Fruit fly (Drosophila melanogaster) whole organism, embryonic: ENCODE data around the gene Ae2.

Experiments used
- Atf6 ChIP-seq: fragments of 200-800 bp; sonication (Bioruptor generic); IDR thresholded peaks from 2 replicates; pipeline ENCODE4 v1.3.6; 2022; ENCODE audit warnings: missing biosample characterization, missing genetic modification characterization
- B-H1 ChIP-seq: fragments of 200-800 bp; sonication (Bioruptor generic); IDR thresholded peaks from 3 replicates; pipeline ENCODE4 v1.3.6; 2022; ENCODE audit warnings: missing biosample characterization, missing genetic modification characterization
- Blimp-1 ChIP-seq: fragments of 200-800 bp; sonication (Bioruptor generic); optimal IDR thresholded peaks from 3 replicates; lab custom pipeline; 2018; ENCODE audit warnings: missing biosample characterization, missing genetic modification characterization, mild to moderate bottlenecking, moderate library complexity, missing genetic modification reagents
- CG10543 ChIP-seq: fragments of 200-800 bp; sonication (Bioruptor generic); optimal IDR thresholded peaks from 3 replicates; lab custom pipeline; 2017; ENCODE audit warnings: missing biosample characterization, mild to moderate bottlenecking, missing genetic modification characterization, moderate library complexity
- CG11456 ChIP-seq: fragments of 200-800 bp; sonication (Bioruptor generic); IDR thresholded peaks from 3 replicates; pipeline ENCODE4 v1.3.6; 2022; ENCODE audit warnings: missing biosample characterization, missing genetic modification characterization
- CG14667 ChIP-seq: fragments of 200-800 bp; sonication (Bioruptor generic); IDR thresholded peaks from 2 replicates; pipeline ENCODE4 v1.3.6; 2022; ENCODE audit warnings: missing biosample characterization, missing genetic modification characterization
- CG14710 ChIP-seq: fragments of 200-800 bp; sonication (Bioruptor generic); optimal IDR thresholded peaks from 3 replicates; lab custom pipeline; 2019; ENCODE audit warnings: missing biosample characterization, mild to moderate bottlenecking, missing genetic modification characterization, moderate library complexity
- CG16779 ChIP-seq: fragments of 200-800 bp; sonication (Bioruptor generic); IDR thresholded peaks from 2 replicates; pipeline ENCODE4 v1.3.6; 2022; ENCODE audit warnings: missing biosample characterization, missing genetic modification characterization
- CG31365 ChIP-seq: fragments of 200-800 bp; sonication (Bioruptor generic); optimal IDR thresholded peaks from 2 replicates; lab custom pipeline; 2018; ENCODE audit warnings: missing biosample characterization, mild to moderate bottlenecking, missing genetic modification characterization
- CG34224 ChIP-seq: fragments of 200-800 bp; sonication (Bioruptor generic); IDR thresholded peaks from 3 replicates; pipeline ENCODE4 v1.3.6; 2022; ENCODE audit warnings: missing biosample characterization, missing genetic modification characterization; ENCODE audit not compliant: partially characterized antibody
- CG34422 ChIP-seq: fragments of 200-800 bp; sonication (Bioruptor generic); IDR thresholded peaks from 3 replicates; pipeline ENCODE4 v1.3.6; 2022; ENCODE audit warnings: missing biosample characterization, missing genetic modification characterization
- CG3995 ChIP-seq: fragments of 200-800 bp; sonication (Bioruptor generic); optimal IDR thresholded peaks from 3 replicates; lab custom pipeline; 2016; ENCODE audit warnings: missing biosample characterization, missing genetic modification characterization
- CG4424 ChIP-seq: fragments of 200-800 bp; sonication (Bioruptor generic); optimal IDR thresholded peaks from 3 replicates; lab custom pipeline; 2016; ENCODE audit warnings: missing biosample characterization, missing genetic modification characterization
- CG4617 ChIP-seq: fragments of 200-800 bp; sonication (Bioruptor generic); optimal IDR thresholded peaks from 3 replicates; lab custom pipeline; 2016; ENCODE audit warnings: missing biosample characterization, missing genetic modification characterization, borderline replicate concordance
- CG7271 ChIP-seq: fragments of 200-800 bp; sonication (Bioruptor generic); optimal IDR thresholded peaks from 2 replicates; lab custom pipeline; 2018; ENCODE audit warnings: missing biosample characterization, mild to moderate bottlenecking, missing genetic modification characterization, moderate library complexity
- CG9797 ChIP-seq: fragments of 200-800 bp; sonication (Bioruptor generic); optimal IDR thresholded peaks from 3 replicates; lab custom pipeline; 2018; ENCODE audit warnings: missing biosample characterization, mild to moderate bottlenecking, missing genetic modification characterization
- CrebB ChIP-seq: fragments of 200-800 bp; sonication (Bioruptor generic); optimal IDR thresholded peaks from 3 replicates; lab custom pipeline; 2018; ENCODE audit warnings: missing biosample characterization, mild to moderate bottlenecking, missing genetic modification characterization
- D ChIP-seq, 2 experiments: fragments of 200-800 bp in 1 of 2; fragments of >200 bp in 1 of 2; sonication (Bioruptor generic) in 1 of 2; optimal IDR thresholded peaks; 2 replicates in 1 of 2; 3 replicates in 1 of 2; lab custom pipeline; 2017; ENCODE audit warnings: mild to moderate bottlenecking in 1 of 2, missing biosample characterization in 1 of 2, missing genetic modification characterization in 1 of 2, missing genetic modification reagents in 1 of 2
- Dbx ChIP-seq: fragments of 200-800 bp; sonication (Bioruptor generic); IDR thresholded peaks from 3 replicates; pipeline ENCODE4 v1.3.6; 2022; ENCODE audit warnings: missing biosample characterization, missing genetic modification characterization
- Fer2 ChIP-seq: fragments of 200-800 bp; sonication (Bioruptor generic); optimal IDR thresholded peaks from 2 replicates; lab custom pipeline; 2018; ENCODE audit warnings: missing biosample characterization, mild to moderate bottlenecking, missing genetic modification characterization, moderate library complexity
- Fer3 ChIP-seq: fragments of 200-800 bp; sonication (Bioruptor generic); optimal IDR thresholded peaks from 2 replicates; lab custom pipeline; 2018; ENCODE audit warnings: missing biosample characterization, mild to moderate bottlenecking, missing genetic modification characterization, moderate library complexity
- HLHmδ ChIP-seq: fragments of 200-800 bp; sonication (Bioruptor generic); optimal IDR thresholded peaks from 2 replicates; lab custom pipeline; 2018; ENCODE audit warnings: missing biosample characterization, mild to moderate bottlenecking, missing genetic modification characterization, moderate library complexity
- Jarid2 ChIP-seq: fragments of 200-800 bp; sonication (Bioruptor generic); optimal IDR thresholded peaks from 3 replicates; lab custom pipeline; 2017; ENCODE audit warnings: mild to moderate bottlenecking, missing biosample characterization, missing genetic modification reagents, missing genetic modification characterization
- Lpt ChIP-seq: fragments of >200 bp; optimal IDR thresholded peaks from 2 replicates; lab custom pipeline; 2018; ENCODE audit warnings: missing biosample characterization, missing genetic modification characterization
- MESR4 ChIP-seq: fragments of 200-800 bp; sonication (Bioruptor generic); optimal IDR thresholded peaks from 2 replicates; lab custom pipeline; 2018; ENCODE audit warnings: missing biosample characterization, mild to moderate bottlenecking, missing genetic modification characterization, moderate library complexity
- Mes4 ChIP-seq: fragments of 200-800 bp; sonication (Bioruptor generic); optimal IDR thresholded peaks from 2 replicates; lab custom pipeline; 2016; ENCODE audit warnings: missing biosample characterization, missing genetic modification characterization
- PHDP ChIP-seq: fragments of 200-800 bp; sonication (Bioruptor generic); optimal IDR thresholded peaks from 3 replicates; lab custom pipeline; 2018; ENCODE audit warnings: missing biosample characterization, mild to moderate bottlenecking, missing genetic modification characterization, moderate library complexity
- Pdp1 ChIP-seq, 2 experiments: fragments of 200-800 bp; sonication (Bioruptor generic); optimal IDR thresholded peaks; 3 replicates each; lab custom pipeline; 2016; ENCODE audit warnings: missing biosample characterization in 2 of 2, missing genetic modification characterization in 2 of 2, mild to moderate bottlenecking in 1 of 2, moderate library complexity in 1 of 2
- Six4 ChIP-seq: fragments of 200-800 bp; sonication (Bioruptor generic); optimal IDR thresholded peaks from 2 replicates; lab custom pipeline; 2016; ENCODE audit warnings: missing biosample characterization, missing genetic modification characterization
- dan ChIP-seq: fragments of 200-800 bp; sonication (Bioruptor generic); IDR thresholded peaks from 2 replicates; pipeline ENCODE4 v1.3.6; 2022; ENCODE audit warnings: missing biosample characterization, missing genetic modification characterization
- dysf ChIP-seq: fragments of 200-800 bp; sonication (Bioruptor generic); IDR thresholded peaks from 3 replicates; pipeline ENCODE4 v1.3.6; 2022; ENCODE audit warnings: missing biosample characterization, missing genetic modification characterization
- emc ChIP-seq: fragments of 200-800 bp; sonication (Bioruptor generic); optimal IDR thresholded peaks from 2 replicates; lab custom pipeline; 2016; ENCODE audit warnings: missing biosample characterization, missing genetic modification characterization
- eve ChIP-seq, 2 experiments: fragments of >200 bp; optimal IDR thresholded peaks; 2 replicates each; lab custom pipeline; 2017; ENCODE audit warnings: missing biosample characterization in 2 of 2, missing genetic modification characterization in 2 of 2
- ftz-f1 ChIP-seq: fragments of 200-800 bp; sonication (Bioruptor generic); optimal IDR thresholded peaks from 2 replicates; lab custom pipeline; 2016; ENCODE audit warnings: missing biosample characterization, missing genetic modification characterization
- gce ChIP-seq: fragments of 200-800 bp; sonication (Bioruptor generic); IDR thresholded peaks from 3 replicates; pipeline ENCODE4 v1.3.6; 2022; ENCODE audit warnings: missing biosample characterization, missing genetic modification characterization
- gcm ChIP-seq: fragments of 200-800 bp; sonication (Bioruptor generic); optimal IDR thresholded peaks from 2 replicates; lab custom pipeline; 2019; ENCODE audit warnings: missing biosample characterization, mild to moderate bottlenecking, missing genetic modification characterization, moderate library complexity
- gfzf ChIP-seq: fragments of 200-800 bp; sonication (Bioruptor generic); optimal IDR thresholded peaks from 2 replicates; lab custom pipeline; 2016; ENCODE audit warnings: missing biosample characterization, mild to moderate bottlenecking, missing genetic modification characterization, moderate library complexity
- hbn ChIP-seq: fragments of 200-800 bp; sonication (Bioruptor generic); IDR thresholded peaks from 2 replicates; pipeline ENCODE4 v1.3.6; 2022; ENCODE audit warnings: missing biosample characterization, missing genetic modification characterization; ENCODE audit not compliant: partially characterized antibody
- hth ChIP-seq: fragments of >200 bp; optimal IDR thresholded peaks from 2 replicates; lab custom pipeline; 2017; ENCODE audit warnings: inconsistent platforms
- lbe ChIP-seq: fragments of 200-800 bp; sonication (Bioruptor generic); optimal IDR thresholded peaks from 2 replicates; lab custom pipeline; 2016; ENCODE audit warnings: missing biosample characterization, mild to moderate bottlenecking, missing genetic modification characterization
- luna ChIP-seq: fragments of 200-800 bp; sonication (Bioruptor generic); optimal IDR thresholded peaks from 2 replicates; lab custom pipeline; 2016; ENCODE audit warnings: missing biosample characterization, missing genetic modification characterization
- nerfin-1 ChIP-seq: fragments of 200-800 bp; sonication (Bioruptor generic); optimal IDR thresholded peaks from 3 replicates; lab custom pipeline; 2019; ENCODE audit warnings: missing biosample characterization, mild to moderate bottlenecking, missing genetic modification characterization, moderate library complexity
- pan ChIP-seq, 4 experiments: fragments of >200 bp in 3 of 4; fragments of 200-800 bp in 1 of 4; sonication (Bioruptor generic) in 1 of 4; optimal IDR thresholded peaks in 3 of 4; IDR thresholded peaks in 1 of 4; 2 replicates each; pipeline versions ENCODE4 v1.3.6 to Lab custom; 2017 to 2022; ENCODE audit warnings: missing biosample characterization in 2 of 4, missing genetic modification characterization in 2 of 4, mixed read lengths in 1 of 4
- shn ChIP-seq: fragments of 200-800 bp; sonication (Bioruptor generic); optimal IDR thresholded peaks from 3 replicates; lab custom pipeline; 2016; ENCODE audit warnings: missing biosample characterization, missing genetic modification characterization
- sima ChIP-seq: fragments of 200-800 bp; sonication (Bioruptor generic); optimal IDR thresholded peaks from 2 replicates; lab custom pipeline; 2016; ENCODE audit warnings: missing biosample characterization, missing genetic modification characterization
- slbo ChIP-seq: fragments of 200-800 bp; sonication (Bioruptor generic); IDR thresholded peaks from 2 replicates; pipeline ENCODE4 v1.3.6; 2022; ENCODE audit warnings: missing biosample characterization, missing genetic modification characterization
- sr ChIP-seq: fragments of 200-800 bp; sonication (Bioruptor generic); IDR thresholded peaks from 3 replicates; pipeline ENCODE4 v1.3.6; 2022; ENCODE audit warnings: missing biosample characterization, missing genetic modification characterization
- twi ChIP-seq: fragments of 200-800 bp; optimal IDR thresholded peaks from 2 replicates; lab custom pipeline; 2019; ENCODE audit warnings: missing biosample characterization, mild to moderate bottlenecking, missing genetic modification characterization, moderate library complexity
- z ChIP-seq: fragments of 200-800 bp; sonication (Bioruptor generic); IDR thresholded peaks from 3 replicates; pipeline ENCODE4 v1.3.6; 2022; ENCODE audit warnings: missing biosample characterization, missing genetic modification characterization

The Ae2 gene

dm6 chr3L:9729795-9730421, 33.4 kb upstream of the Ae2 start, which contains the start of gene ATPsynB (continued):
- TF ChIP-seq eve (GFP tag; optimal IDR thresholded peaks at IDR 0.05; lab: Kevin White, UChicago) (no peak), D (optimal IDR thresholded peaks at IDR 0.05; lab: Kevin White, UChicago) (no peak), D (GFP tag; optimal IDR thresholded peaks at IDR 0.05; lab: Kevin White, UChicago) (no peak), CrebB (no peak), Fer3 (tag; lab: Kevin White, UChicago) (peak; percentile 18), shn (GFP tag; lab: Kevin White, UChicago) (no peak), dysf (GFP tag; lab: Robert Waterston, UW) (no peak; the same call in 2 of the 3 replicates), hth (lab: Kevin White, UChicago) (no peak), CG7271 (no peak), nerfin-1 (tag; lab: Kevin White, UChicago) (no peak), Atf6 (GFP tag; lab: Robert Waterston, UW) (no peak), sima (GFP tag; lab: Kevin White, UChicago) (no peak), slbo (GFP tag; lab: Robert Waterston, UW) (peak; percentile 49; the same call in 1 of the 2 replicates), CG31365 (tag; lab: Kevin White, UChicago) (no peak), CG14667 (GFP tag; lab: Robert Waterston, UW) (no peak), Mes4 (GFP tag; lab: Kevin White, UChicago) (no peak), CG34224 (no peak), Dbx (no peak), lbe (GFP tag; lab: Kevin White, UChicago) (no peak), pan (optimal IDR thresholded peaks at IDR 0.05; lab: Kevin White, UChicago) (no peak), pan (GFP tag; optimal IDR thresholded peaks at IDR 0.05 in 1 of 2, IDR thresholded peaks at IDR 0.05 in 1 of 2) (peak in 1 of 2 experiments; percentile 39), Six4 (GFP tag; lab: Kevin White, UChicago) (no peak), CG16779 (no peak), Jarid2 (no peak), dan (GFP tag; lab: Robert Waterston, UW) (no peak), gcm (no peak), twi (no peak), PHDP (tag; lab: Kevin White, UChicago) (no peak), CG10543 (GFP tag; lab: Kevin White, UChicago) (no peak), MESR4 (GFP tag; lab: Kevin White, UChicago) (peak; percentile 97), gfzf (peak; percentile 18), CG14710 (tag; lab: Kevin White, UChicago) (peak; percentile 59), luna (GFP tag; lab: Kevin White, UChicago) (no peak), ftz-f1 (GFP tag; lab: Kevin White, UChicago) (peak; percentile 34), CG4617 (peak; percentile 96), sr (GFP tag; lab: Robert Waterston, UW) (no peak), z (0 out of 3 replicates have a peak, but pooled peaks have one; percentile 13), CG3995 (peak; percentile 38), CG4424 (GFP tag; lab: Kevin White, UChicago) (peak; percentile 54), Lpt (GFP tag; lab: Kevin White, UChicago) (no peak), hbn (GFP tag; lab: Robert Waterston, UW) (no peak), CG9797 (peak; percentile 39), Pdp1 (GFP tag; optimal IDR thresholded peaks at IDR 0.05; lab: Kevin White, UChicago) (peak; percentile 3 to 99), CG34422 (GFP tag; lab: Robert Waterston, UW) (peak; percentile 51; the same call in 1 of the 3 replicates), gce (GFP tag; lab: Robert Waterston, UW) (no peak), B-H1 (GFP tag; lab: Robert Waterston, UW) (no peak), CG11456 (GFP tag; lab: Robert Waterston, UW) (no peak), HLHmδ (GFP tag; lab: Kevin White, UChicago) (peak; percentile 27), emc (GFP tag; lab: Kevin White, UChicago) (no peak), Blimp-1 (no peak), Fer2 (tag; lab: Kevin White, UChicago) (peak; percentile 3)
